Fruit fly (Drosophila melanogaster) Kc167 (cell line): Measurements from ENCODE around the gene CG9427.

Experiments used
- Myc ChIP-seq: fragments of >200 bp; optimal IDR thresholded peaks from 2 replicates; lab custom pipeline; 2017; ENCODE audit warnings: missing external identifiers
- psq ChIP-seq: fragments of >200 bp; optimal IDR thresholded peaks from 2 replicates; lab custom pipeline; 2017; ENCODE audit warnings: missing external identifiers

DNA sequence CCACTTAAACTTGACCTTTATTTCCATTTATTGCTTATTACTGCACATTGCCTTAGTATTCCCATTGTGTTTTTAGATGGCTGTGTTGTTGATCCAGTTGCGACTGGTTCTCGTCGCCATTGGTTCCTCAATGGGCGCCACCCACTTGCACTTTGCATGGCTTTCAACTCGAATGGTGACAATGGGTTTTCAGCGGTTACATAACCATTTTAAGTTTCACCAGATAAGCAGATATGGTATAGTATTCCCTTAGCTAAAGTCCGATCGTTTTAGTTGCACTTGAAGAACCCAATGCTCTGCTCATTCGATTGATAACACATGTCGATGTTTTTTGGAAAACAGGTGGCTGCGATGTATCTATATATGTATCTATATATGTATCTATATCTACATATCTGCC, 24.8 kb downstream of the CG9427 start:
- no peak for TF ChIP-seq psq
- TF ChIP-seq Myc (lab: Kevin White, UChicago) = no peak
